Worm (Caenorhabditis elegans) whole organism, L2 larva: ENCODE data around the gene txdc-12.1.

Source experiments
- F13H6.1 ChIP-seq: sonication (generic microtip); optimal IDR thresholded peaks from 2 replicates; lab custom pipeline; 2016; ENCODE audit warnings: missing genetic modification characterization, missing compliant biosample characterization
- R02D3.7 ChIP-seq: fragments of 150-350 bp; optimal IDR thresholded peaks from 2 replicates; lab custom pipeline; 2014; ENCODE audit warnings: missing biosample characterization, missing genetic modification characterization
- Y55F3AM.14 ChIP-seq: fragments of 200-800 bp; sonication (Bioruptor generic); optimal IDR thresholded peaks from 2 replicates; lab custom pipeline; 2018; ENCODE audit warnings: mild to moderate bottlenecking, missing genetic modification characterization, missing compliant biosample characterization
- aly-2 ChIP-seq: fragments of 150-350 bp; optimal IDR thresholded peaks from 2 replicates; lab custom pipeline; 2014; ENCODE audit warnings: missing biosample characterization, missing genetic modification characterization
- ama-1 ChIP-seq: fragments of 150-350 bp; optimal IDR thresholded peaks from 2 replicates; lab custom pipeline; 2018; ENCODE audit warnings: inconsistent platforms
- ceh-16 ChIP-seq: fragments of 150-350 bp; optimal IDR thresholded peaks from 2 replicates; lab custom pipeline; 2014; ENCODE audit warnings: missing biosample characterization, missing genetic modification characterization
- crh-2 ChIP-seq: sonication (generic microtip); optimal IDR thresholded peaks from 2 replicates; lab custom pipeline; 2017; ENCODE audit warnings: missing biosample characterization, missing genetic modification characterization
- dmd-4 ChIP-seq: sonication (generic microtip); optimal IDR thresholded peaks from 2 replicates; lab custom pipeline; 2017; ENCODE audit warnings: missing biosample characterization, missing genetic modification characterization
- egl-27 ChIP-seq: sonication (generic microtip); optimal IDR thresholded peaks from 3 replicates; lab custom pipeline; 2017; ENCODE audit warnings: missing biosample characterization, missing genetic modification reagents, missing genetic modification characterization
- elt-1 ChIP-seq: fragments of 150-350 bp; optimal IDR thresholded peaks from 2 replicates; lab custom pipeline; 2014; ENCODE audit warnings: missing biosample characterization, missing genetic modification characterization
- elt-3 ChIP-seq: sonication (generic microtip); optimal IDR thresholded peaks from 2 replicates; lab custom pipeline; 2017; ENCODE audit warnings: missing biosample characterization, missing genetic modification characterization
- gmeb-1 ChIP-seq: fragments of 150-350 bp; optimal IDR thresholded peaks from 2 replicates; lab custom pipeline; 2014; ENCODE audit warnings: missing biosample characterization, missing genetic modification characterization
- lin-11 ChIP-seq: fragments of 150-350 bp; sonication (generic microtip); optimal IDR thresholded peaks from 2 replicates; lab custom pipeline; 2014; ENCODE audit warnings: missing biosample characterization, missing genetic modification characterization, inconsistent platforms, mixed read lengths
- lin-13 ChIP-seq: fragments of 150-350 bp; optimal IDR thresholded peaks from 2 replicates; lab custom pipeline; 2014; ENCODE audit warnings: missing biosample characterization, missing genetic modification reagents, missing genetic modification characterization
- lin-39 ChIP-seq: fragments of 150-350 bp; optimal IDR thresholded peaks from 2 replicates; lab custom pipeline; 2014; ENCODE audit warnings: missing biosample characterization, missing genetic modification reagents, missing genetic modification characterization
- lsy-2 ChIP-seq, 2 experiments: fragments of 150-350 bp in 1 of 2; sonication (generic microtip) in 1 of 2; optimal IDR thresholded peaks; 2 replicates each; lab custom pipeline; 2014 to 2017; ENCODE audit warnings: missing biosample characterization in 2 of 2, missing genetic modification characterization in 2 of 2
- mab-5 ChIP-seq: fragments of 150-350 bp; optimal IDR thresholded peaks from 2 replicates; lab custom pipeline; 2014; ENCODE audit warnings: missing biosample characterization, missing genetic modification characterization
- nhr-10 ChIP-seq: sonication (generic microtip); optimal IDR thresholded peaks from 2 replicates; lab custom pipeline; 2017; ENCODE audit warnings: missing biosample characterization, missing genetic modification characterization
- nhr-11 ChIP-seq: fragments of 150-350 bp; optimal IDR thresholded peaks from 2 replicates; lab custom pipeline; 2014; ENCODE audit warnings: missing biosample characterization, missing genetic modification characterization
- nhr-12 ChIP-seq: fragments of 150-350 bp; optimal IDR thresholded peaks from 2 replicates; lab custom pipeline; 2014; ENCODE audit warnings: missing biosample characterization, missing genetic modification characterization
- nhr-129 ChIP-seq: fragments of 150-350 bp; optimal IDR thresholded peaks from 2 replicates; lab custom pipeline; 2014; ENCODE audit warnings: missing biosample characterization, missing genetic modification characterization
- nhr-21 ChIP-seq: fragments of 150-350 bp; optimal IDR thresholded peaks from 2 replicates; lab custom pipeline; 2014; ENCODE audit warnings: missing biosample characterization, missing genetic modification characterization
- nhr-23 ChIP-seq: fragments of 150-350 bp; optimal IDR thresholded peaks from 2 replicates; lab custom pipeline; 2014; ENCODE audit warnings: missing biosample characterization, missing genetic modification reagents, missing genetic modification characterization
- nhr-25 ChIP-seq: fragments of 150-350 bp; sonication (generic microtip); optimal IDR thresholded peaks from 3 replicates; lab custom pipeline; 2014; ENCODE audit warnings: missing biosample characterization, missing genetic modification characterization
- nhr-77 ChIP-seq: fragments of 150-350 bp; optimal IDR thresholded peaks from 2 replicates; lab custom pipeline; 2014; ENCODE audit warnings: missing biosample characterization, missing genetic modification characterization
- peb-1 ChIP-seq: fragments of 150-350 bp; optimal IDR thresholded peaks from 2 replicates; lab custom pipeline; 2014; ENCODE audit warnings: missing biosample characterization, missing genetic modification characterization
- sem-4 ChIP-seq: fragments of 150-350 bp; optimal IDR thresholded peaks from 2 replicates; lab custom pipeline; 2014; ENCODE audit warnings: missing biosample characterization, missing genetic modification reagents, missing genetic modification characterization
- skn-1 ChIP-seq: sonication (generic microtip); optimal IDR thresholded peaks from 2 replicates; lab custom pipeline; 2017; ENCODE audit warnings: missing biosample characterization, missing genetic modification characterization
- sma-9 ChIP-seq, 2 experiments: fragments of 150-350 bp in 1 of 2; sonication (generic microtip) in 1 of 2; optimal IDR thresholded peaks; 2 replicates each; lab custom pipeline; 2014 to 2016; ENCODE audit warnings: missing genetic modification characterization in 2 of 2, mild to moderate bottlenecking in 1 of 2, missing biosample characterization in 1 of 2, missing compliant biosample characterization in 1 of 2, missing genetic modification reagents in 1 of 2, moderate library complexity in 1 of 2
- snpc-4 ChIP-seq: fragments of 150-350 bp; optimal IDR thresholded peaks from 2 replicates; lab custom pipeline; 2014; ENCODE audit warnings: missing biosample characterization, missing genetic modification characterization
- unc-39 ChIP-seq: fragments of 150-350 bp; optimal IDR thresholded peaks from 2 replicates; lab custom pipeline; 2014; ENCODE audit warnings: missing biosample characterization, missing genetic modification characterization
- unc-55 ChIP-seq: fragments of 150-350 bp; sonication (generic microtip); optimal IDR thresholded peaks from 3 replicates; lab custom pipeline; 2014; ENCODE audit warnings: missing biosample characterization, missing genetic modification reagents, missing genetic modification characterization
- zag-1 ChIP-seq: fragments of 150-350 bp; optimal IDR thresholded peaks from 2 replicates; lab custom pipeline; 2014; ENCODE audit warnings: missing biosample characterization, missing genetic modification characterization
- ztf-1 ChIP-seq: fragments of 200-800 bp; sonication (Bioruptor generic); conservative IDR thresholded peaks from 2 replicates; pipeline ENCODE4 v1.3.6; 2022; ENCODE audit warnings: missing genetic modification characterization, missing compliant biosample characterization
- ztf-4 ChIP-seq: fragments of 150-350 bp; optimal IDR thresholded peaks from 2 replicates; lab custom pipeline; 2014; ENCODE audit warnings: missing biosample characterization, missing genetic modification characterization

Gene txdc-12.1

DNA sequence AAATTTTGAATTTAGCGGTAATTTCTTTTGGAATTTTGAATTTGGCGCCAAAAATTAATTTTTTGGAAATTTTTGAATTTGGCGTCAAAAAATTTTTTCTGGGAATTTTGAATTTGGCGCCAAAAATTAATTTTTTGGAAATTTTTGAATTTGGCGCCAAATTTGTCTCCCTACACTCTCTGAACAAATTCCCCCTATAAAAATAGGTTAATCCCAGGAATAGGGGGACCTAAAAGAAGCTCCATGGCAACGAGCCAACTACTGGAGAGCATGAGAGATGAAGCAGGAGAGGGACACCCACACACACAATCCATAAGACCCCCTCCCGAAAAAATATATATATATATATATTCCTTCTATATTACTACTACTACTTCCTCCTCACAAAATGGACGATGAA, 37.3 kb upstream of the txdc-12.1 start, which contains the start of gene aqp-12:
TSS of gene aqp-12 (plus strand) at position 301 of the 400 bp plus-strand sequence.
- TF ChIP-seq aly-2 (tag; lab: Kevin White, UChicago) (no peak), nhr-25 (no peak), nhr-129 (tag; lab: Kevin White, UChicago) (no peak), ztf-1 (no peak), dmd-4 (tag; lab: Kevin White, UChicago) (no peak), elt-3 (no peak), gmeb-1 (no peak), elt-1 (tag; lab: Kevin White, UChicago) (no peak), Y55F3AM.14 (GFP tag; lab: Kevin White, UChicago) (no peak), nhr-21 (tag; lab: Kevin White, UChicago) (no peak), nhr-77 (tag; lab: Kevin White, UChicago) (no peak), lin-39 (tag; lab: Kevin White, UChicago) (no peak), lin-11 (tag; lab: Kevin White, UChicago) (no peak), unc-39 (no peak)

DNA sequence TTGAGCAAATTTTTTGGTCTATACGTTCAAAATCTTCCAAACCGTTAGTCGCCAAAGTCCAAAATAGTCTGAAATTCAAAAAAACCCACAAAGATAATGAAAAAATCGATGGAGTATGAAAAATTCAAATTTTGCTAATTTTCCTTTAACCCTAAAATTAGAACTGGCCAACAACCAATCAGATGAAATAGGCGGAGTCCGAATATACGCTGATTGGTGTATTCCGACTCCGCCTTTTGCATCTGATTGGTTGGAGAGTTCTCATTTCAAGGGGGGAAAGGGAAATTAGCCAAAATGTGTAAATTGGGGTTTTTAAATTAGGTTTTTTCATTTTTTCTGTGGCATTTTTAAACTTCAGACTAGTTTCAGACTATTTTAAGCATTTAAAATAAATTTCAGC, 35.6 kb upstream of the txdc-12.1 start:
- no peak for TF ChIP-seq zag-1 (tag; lab: Kevin White, UChicago)
- no peak for TF ChIP-seq lin-13
- no peak for TF ChIP-seq lsy-2 (tag; optimal IDR thresholded peaks at IDR 0.05; lab: Kevin White, UChicago)
- TF ChIP-seq lin-11 (tag; lab: Kevin White, UChicago), result no peak
- no peak for TF ChIP-seq elt-3
- no peak for TF ChIP-seq unc-55
- no peak for TF ChIP-seq elt-1 (tag; lab: Kevin White, UChicago)
- no peak for TF ChIP-seq unc-39
- TF ChIP-seq nhr-23 (tag; lab: Kevin White, UChicago), result no peak
- no peak for TF ChIP-seq crh-2 (tag; lab: Kevin White, UChicago)
- TF ChIP-seq skn-1 (tag; lab: Kevin White, UChicago), result no peak
- TF ChIP-seq ceh-16 (tag; lab: Kevin White, UChicago), result no peak
- TF ChIP-seq gmeb-1, result no peak
- TF ChIP-seq nhr-21 (tag; lab: Kevin White, UChicago), result no peak
- no peak for TF ChIP-seq sem-4
- no peak for TF ChIP-seq ztf-4
- TF ChIP-seq nhr-129 (tag; lab: Kevin White, UChicago), result no peak

DNA sequence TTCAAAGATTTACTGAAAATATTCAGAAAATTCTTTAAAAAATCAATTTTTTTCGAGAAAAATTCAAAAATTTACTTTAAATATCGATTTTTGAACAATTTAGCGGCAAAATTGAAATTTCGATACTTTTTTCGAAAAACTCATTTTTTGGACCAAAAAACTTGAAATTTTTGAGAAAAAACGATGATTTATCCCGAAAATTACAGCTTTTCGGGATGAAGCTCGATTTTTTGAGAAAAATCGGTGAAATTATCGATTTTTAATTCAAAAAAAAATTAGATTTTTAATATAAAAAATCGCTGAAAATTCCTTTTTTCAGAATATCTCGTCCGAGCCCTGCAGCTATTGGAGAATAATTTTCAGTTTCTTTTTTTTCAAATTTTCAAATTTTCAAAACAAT, 31.4 kb upstream of the txdc-12.1 start:
- TF ChIP-seq egl-27 (tag; lab: Kevin White, UChicago), result no peak
- no peak for TF ChIP-seq dmd-4 (tag; lab: Kevin White, UChicago)
- TF ChIP-seq F13H6.1 (tag; lab: Kevin White, UChicago), result no peak
- TF ChIP-seq nhr-10 (tag; lab: Kevin White, UChicago), result no peak
- no peak for TF ChIP-seq zag-1 (tag; lab: Kevin White, UChicago)
- no peak for TF ChIP-seq ztf-1
- no peak for TF ChIP-seq nhr-12 (tag; lab: Kevin White, UChicago)
- TF ChIP-seq lin-39 (tag; lab: Kevin White, UChicago), result no peak
- no peak for TF ChIP-seq mab-5 (tag; lab: Kevin White, UChicago)
- TF ChIP-seq, all 48 proteins: peak for 0

DNA sequence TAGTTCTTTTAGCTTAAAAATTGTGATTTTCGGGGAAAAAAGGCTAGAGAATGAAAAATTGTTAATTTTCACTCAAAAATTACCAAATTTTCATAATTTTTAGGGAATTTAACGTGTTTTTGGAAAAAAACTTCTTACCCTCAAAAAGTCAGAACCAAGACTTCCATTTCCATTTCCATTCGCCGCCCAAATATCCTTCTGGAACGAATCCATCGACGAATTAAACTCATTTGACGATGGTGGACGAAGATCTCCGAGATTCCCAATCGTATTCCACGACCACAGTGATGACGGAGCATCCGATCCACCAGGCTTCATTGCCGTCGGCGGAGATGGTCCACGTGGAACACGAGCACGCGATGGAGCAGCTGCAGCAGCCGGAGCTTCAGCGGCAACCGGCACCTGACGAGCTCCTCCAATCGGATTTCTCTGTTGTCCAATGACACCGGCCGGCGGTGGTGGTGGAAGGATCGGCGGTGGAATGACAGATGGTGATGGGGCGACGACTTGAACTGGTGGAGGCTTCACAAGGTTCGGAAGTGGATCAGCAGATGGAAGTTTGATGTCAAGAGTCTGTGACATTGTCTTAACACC, 28.4 kb upstream of the txdc-12.1 start:
- TF ChIP-seq crh-2 (tag; lab: Kevin White, UChicago) (no peak), snpc-4 (no peak), elt-1 (tag; lab: Kevin White, UChicago) (no peak), ama-1 (lab: Kevin White, UChicago) (no peak), peb-1 (tag; lab: Kevin White, UChicago) (no peak), sem-4 (no peak)

DNA sequence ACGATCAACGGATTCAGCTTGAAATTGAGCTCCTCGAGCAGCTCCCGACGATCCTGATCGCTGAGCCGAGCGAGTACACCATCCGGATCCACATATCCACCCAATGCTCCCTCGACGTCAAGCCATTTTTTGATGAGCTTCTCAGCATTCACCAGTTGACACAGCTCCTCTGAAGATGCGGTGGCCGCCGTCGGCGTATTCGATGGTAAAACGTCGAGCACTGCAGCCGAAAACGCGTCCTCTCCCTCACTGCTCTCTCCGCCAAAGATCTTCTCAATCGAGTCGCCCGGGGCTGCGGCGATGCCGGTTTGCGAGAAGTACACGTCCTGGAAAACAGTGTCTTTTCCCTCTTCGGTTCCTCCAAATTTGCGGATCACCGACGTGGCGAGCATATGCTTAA, 25.6 kb upstream of the txdc-12.1 start:
- no peak for TF ChIP-seq dmd-4 (tag; lab: Kevin White, UChicago)
- no peak for TF ChIP-seq ama-1 (lab: Kevin White, UChicago)
- TF ChIP-seq mab-5 (tag; lab: Kevin White, UChicago), result no peak
- no peak for TF ChIP-seq sem-4
- TF ChIP-seq sma-9 (GFP tag; optimal IDR thresholded peaks at IDR 0.05; lab: Kevin White, UChicago), result no peak
- no peak for TF ChIP-seq sma-9 (tag; optimal IDR thresholded peaks at IDR 0.05; lab: Kevin White, UChicago)
- no peak for TF ChIP-seq zag-1 (tag; lab: Kevin White, UChicago)
- TF ChIP-seq skn-1 (tag; lab: Kevin White, UChicago), result no peak
- no peak for TF ChIP-seq egl-27 (tag; lab: Kevin White, UChicago)
- no peak for TF ChIP-seq R02D3.7 (tag; lab: Kevin White, UChicago)
- no peak for TF ChIP-seq gmeb-1
- TF ChIP-seq nhr-11 (tag; lab: Kevin White, UChicago), result no peak
- TF ChIP-seq nhr-25, result no peak
